Fruit fly (Drosophila melanogaster) S2 (cell line): ENCODE data around the gene hyd.

Experiments
- CG8478 ChIP-seq: fragments of >200 bp; optimal IDR thresholded peaks from 2 replicates; lab custom pipeline; 2018
- CTCF ChIP-seq, 2 experiments: fragments of >200 bp; optimal IDR thresholded peaks; 2 replicates each; lab custom pipeline; 2018

DNA sequence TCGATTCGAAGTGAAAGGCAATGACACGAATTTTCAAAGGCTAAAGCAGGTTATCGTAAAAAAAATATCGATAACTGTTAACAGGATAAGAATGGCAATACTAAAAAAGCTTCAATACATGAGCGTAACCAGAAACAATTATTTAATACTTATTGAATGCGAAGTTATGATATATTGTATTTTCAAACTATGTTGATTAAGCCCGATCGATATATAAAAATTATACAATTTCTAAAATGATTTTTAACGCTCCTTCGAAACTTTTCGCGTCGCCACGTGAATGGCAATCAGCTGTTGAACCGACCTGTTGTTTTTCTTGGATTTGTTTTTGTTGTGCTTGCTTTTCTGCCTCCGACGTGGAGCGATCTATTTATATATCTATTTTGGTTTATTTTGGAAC is 30.8 kb upstream of the hyd start, which contains the start of the genes Alg12 and Rpt3R:
- no peak for TF ChIP-seq CG8478 (lab: Kevin White, UChicago)
- no peak for TF ChIP-seq CTCF (optimal IDR thresholded peaks at IDR 0.05; lab: Kevin White, UChicago)
